Fruit fly (Drosophila melanogaster) whole organism, pupa: ENCODE results near the gene Gdi.
A peak's percentile ranks its signal among the peaks of the same experiment; 100 is the strongest.

Source experiments
- CG10348 ChIP-seq: fragments of 200-800 bp; sonication (Bioruptor generic); IDR thresholded peaks from 2 replicates; pipeline ENCODE4 v1.3.6; 2022; ENCODE audit warnings: missing biosample characterization, missing genetic modification characterization
- CG12605 ChIP-seq: fragments of 200-800 bp; sonication (Bioruptor generic); IDR thresholded peaks from 2 replicates; pipeline ENCODE4 v1.3.6; 2022; ENCODE audit warnings: missing biosample characterization, missing genetic modification characterization
- CG13204 ChIP-seq: fragments of 200-800 bp; sonication (Bioruptor generic); optimal IDR thresholded peaks from 2 replicates; lab custom pipeline; 2018; ENCODE audit warnings: missing biosample characterization, mild to moderate bottlenecking, missing genetic modification characterization, moderate library complexity
- CG14655 ChIP-seq: fragments of 200-800 bp; sonication (Bioruptor generic); optimal IDR thresholded peaks from 3 replicates; lab custom pipeline; 2017; ENCODE audit warnings: mild to moderate bottlenecking, missing biosample characterization, missing genetic modification reagents, missing genetic modification characterization
- CG15710 ChIP-seq: fragments of 200-800 bp; sonication (Bioruptor generic); optimal IDR thresholded peaks from 2 replicates; lab custom pipeline; 2018; ENCODE audit warnings: missing biosample characterization, mild to moderate bottlenecking, missing genetic modification characterization, moderate library complexity
- CG17806 ChIP-seq: fragments of 200-800 bp; sonication (Bioruptor generic); optimal IDR thresholded peaks from 2 replicates; lab custom pipeline; 2018; ENCODE audit warnings: missing biosample characterization, mild to moderate bottlenecking, missing genetic modification characterization, moderate library complexity
- CG32121 ChIP-seq: fragments of 200-800 bp; sonication (Bioruptor generic); IDR thresholded peaks from 2 replicates; pipeline ENCODE4 v1.3.6; 2022; ENCODE audit warnings: missing biosample characterization, missing genetic modification characterization
- CG34367 ChIP-seq: fragments of 200-800 bp; sonication (Bioruptor generic); optimal IDR thresholded peaks from 2 replicates; lab custom pipeline; 2018; ENCODE audit warnings: missing biosample characterization, mild to moderate bottlenecking, missing genetic modification characterization
- CG4496 ChIP-seq: fragments of 200-800 bp; sonication (Bioruptor generic); IDR thresholded peaks from 3 replicates; pipeline ENCODE4 v1.3.6; 2022; ENCODE audit warnings: missing biosample characterization, missing genetic modification characterization
- CG8159 ChIP-seq: fragments of 200-800 bp; sonication (Bioruptor generic); optimal IDR thresholded peaks from 3 replicates; lab custom pipeline; 2018; ENCODE audit warnings: missing biosample characterization, mild to moderate bottlenecking, missing genetic modification characterization, moderate library complexity
- CG8301 ChIP-seq: fragments of 200-800 bp; sonication (Bioruptor generic); optimal IDR thresholded peaks from 2 replicates; lab custom pipeline; 2018; ENCODE audit warnings: missing biosample characterization, mild to moderate bottlenecking, missing genetic modification characterization
- CG9948 ChIP-seq: fragments of 200-800 bp; sonication (Bioruptor generic); optimal IDR thresholded peaks from 2 replicates; lab custom pipeline; 2018; ENCODE audit warnings: missing biosample characterization, mild to moderate bottlenecking, missing genetic modification characterization, moderate library complexity
- D1 ChIP-seq: fragments of 200-800 bp; sonication (Bioruptor generic); optimal IDR thresholded peaks from 2 replicates; lab custom pipeline; 2018; ENCODE audit warnings: missing biosample characterization, mild to moderate bottlenecking, missing genetic modification characterization, moderate library complexity
- EcR ChIP-seq: fragments of 200-800 bp; sonication (Bioruptor generic); optimal IDR thresholded peaks from 3 replicates; lab custom pipeline; 2019; ENCODE audit warnings: missing biosample characterization, missing genetic modification characterization, mild to moderate bottlenecking, moderate library complexity, missing genetic modification reagents
- Ets98B ChIP-seq: fragments of 200-800 bp; sonication (Bioruptor generic); IDR thresholded peaks from 2 replicates; pipeline ENCODE4 v1.3.6; 2022; ENCODE audit warnings: missing biosample characterization, missing genetic modification characterization
- Pif1A ChIP-seq: fragments of 200-800 bp; sonication (Bioruptor generic); optimal IDR thresholded peaks from 3 replicates; lab custom pipeline; 2016; ENCODE audit warnings: missing biosample characterization, missing genetic modification characterization
- Pif1B ChIP-seq: fragments of 200-800 bp; sonication (Bioruptor generic); optimal IDR thresholded peaks from 3 replicates; lab custom pipeline; 2016; ENCODE audit warnings: missing biosample characterization, missing genetic modification characterization
- Snoo ChIP-seq: fragments of 200-800 bp; sonication (Bioruptor generic); optimal IDR thresholded peaks from 3 replicates; lab custom pipeline; 2017; ENCODE audit warnings: missing biosample characterization, mild to moderate bottlenecking, missing genetic modification characterization, inconsistent platforms
- fd96Ca ChIP-seq: fragments of 200-800 bp; sonication (Bioruptor generic); IDR thresholded peaks from 3 replicates; pipeline ENCODE4 v1.3.6; 2022; ENCODE audit warnings: missing biosample characterization, missing genetic modification characterization
- gl ChIP-seq: fragments of 200-800 bp; sonication (Bioruptor generic); optimal IDR thresholded peaks from 2 replicates; lab custom pipeline; 2018; ENCODE audit warnings: missing biosample characterization, mild to moderate bottlenecking, missing genetic modification characterization
- rn ChIP-seq: fragments of 200-800 bp; sonication (Bioruptor generic); IDR thresholded peaks from 2 replicates; pipeline ENCODE4 v1.3.6; 2022; ENCODE audit warnings: missing biosample characterization, missing genetic modification characterization

Gdi gene

DNA sequence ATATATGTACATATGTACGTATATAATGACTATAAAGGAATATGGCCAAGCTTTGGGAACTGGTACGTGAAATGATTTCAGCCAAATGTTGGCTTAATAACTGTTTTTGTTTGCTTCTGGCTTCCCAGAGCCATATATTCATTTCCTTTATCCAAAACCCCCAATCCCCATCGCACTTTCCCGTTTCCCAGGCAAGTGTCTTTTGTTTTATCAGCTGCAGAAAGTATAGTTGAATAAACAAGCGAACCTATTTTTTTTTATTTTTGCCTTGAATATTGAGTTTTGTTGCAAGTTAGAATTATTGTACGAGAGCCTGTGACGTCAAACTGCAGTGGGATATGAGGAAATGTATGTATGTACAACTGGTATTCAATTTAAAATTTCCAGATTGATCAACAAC is 31.8 kb upstream of the Gdi start:
- TF ChIP-seq CG17806: no peak
- no peak for TF ChIP-seq CG12605 (GFP tag; lab: Robert Waterston, UW)
- no peak for TF ChIP-seq D1 (tag; lab: Kevin White, UChicago)
- TF ChIP-seq CG10348: no peak
- no peak for TF ChIP-seq CG15710 (tag; lab: Kevin White, UChicago)
- no peak for TF ChIP-seq CG8159 (tag; lab: Kevin White, UChicago)
- TF ChIP-seq gl (tag; lab: Kevin White, UChicago): no peak
- no peak for TF ChIP-seq Snoo (tag; lab: Kevin White, UChicago)
- no peak for TF ChIP-seq CG9948 (tag; lab: Kevin White, UChicago)
- TF ChIP-seq CG32121 (GFP tag; lab: Robert Waterston, UW): no peak
- TF ChIP-seq CG34367 (tag; lab: Kevin White, UChicago): no peak
- no peak for TF ChIP-seq CG8301 (tag; lab: Kevin White, UChicago)
- TF ChIP-seq CG14655 (GFP tag; lab: Kevin White, UChicago): no peak
- no peak for TF ChIP-seq Pif1B (GFP tag; lab: Kevin White, UChicago)
- no peak for TF ChIP-seq fd96Ca (GFP tag; lab: Robert Waterston, UW)
- TF ChIP-seq EcR (GFP tag; lab: Kevin White, UChicago): no peak
- no peak for TF ChIP-seq CG4496 (GFP tag; lab: Robert Waterston, UW)
- no peak for TF ChIP-seq Pif1A (GFP tag; lab: Kevin White, UChicago)
- no peak for TF ChIP-seq CG13204 (GFP tag; lab: Kevin White, UChicago)
- no peak for TF ChIP-seq rn (GFP tag; lab: Robert Waterston, UW)
- TF ChIP-seq, all 21 proteins: peak for 0

dm6 chr2L:9525719-9526118 is 31.0 kb upstream of the Gdi start:
- TF ChIP-seq CG14655 (GFP tag; lab: Kevin White, UChicago): peak; percentile 43
- TF ChIP-seq EcR (GFP tag; lab: Kevin White, UChicago): peak; percentile 8
- peak; percentile 32 for TF ChIP-seq CG15710 (tag; lab: Kevin White, UChicago)
- peak; percentile 17 for TF ChIP-seq CG17806
- TF ChIP-seq D1 (tag; lab: Kevin White, UChicago): no peak
- peak; percentile 72 for TF ChIP-seq gl (tag; lab: Kevin White, UChicago)
- no peak for TF ChIP-seq Snoo (tag; lab: Kevin White, UChicago)
- TF ChIP-seq CG32121 (GFP tag; lab: Robert Waterston, UW): peak; percentile 50
- TF ChIP-seq CG8159 (tag; lab: Kevin White, UChicago): peak; percentile 27
- no peak for TF ChIP-seq rn (GFP tag; lab: Robert Waterston, UW)
- TF ChIP-seq Ets98B: peak; percentile 52
- peak; percentile 57 for TF ChIP-seq CG12605 (GFP tag; lab: Robert Waterston, UW)
- peak; percentile 80 for TF ChIP-seq CG4496 (GFP tag; lab: Robert Waterston, UW)
- TF ChIP-seq Pif1B (GFP tag; lab: Kevin White, UChicago): peak; percentile 54
- peak; percentile 42 for TF ChIP-seq CG13204 (GFP tag; lab: Kevin White, UChicago)
- peak; percentile 40 for TF ChIP-seq Pif1A (GFP tag; lab: Kevin White, UChicago)
- TF ChIP-seq CG34367 (tag; lab: Kevin White, UChicago): peak; percentile 33
- no peak for TF ChIP-seq CG8301 (tag; lab: Kevin White, UChicago)
- TF ChIP-seq, all 21 proteins: peak for 14

DNA sequence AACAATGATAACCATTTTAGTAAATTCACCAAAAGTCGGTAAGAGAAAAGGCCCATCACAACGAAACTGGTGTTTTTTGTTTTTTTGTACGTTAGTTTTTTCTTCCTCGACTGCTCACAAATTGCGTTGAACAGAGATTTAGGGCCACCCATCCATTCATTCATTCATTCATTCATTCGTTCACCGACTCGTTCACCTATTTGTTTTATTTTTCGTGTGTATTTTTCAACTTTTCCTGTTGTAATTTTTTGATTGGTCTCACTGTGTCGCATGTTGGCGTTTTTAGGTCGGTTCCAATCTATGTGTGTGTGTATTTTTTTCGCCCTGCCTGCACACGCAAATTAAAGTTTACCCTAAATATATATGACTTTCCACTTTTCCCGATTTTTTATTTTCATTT is 30.2 kb upstream of the Gdi start:
- no peak for TF ChIP-seq Snoo (tag; lab: Kevin White, UChicago)
- TF ChIP-seq Pif1A (GFP tag; lab: Kevin White, UChicago): no peak

- TF ChIP-seq EcR (GFP tag; lab: Kevin White, UChicago) (peak; percentile 21), CG14655 (GFP tag; lab: Kevin White, UChicago) (no peak)
Measured at dm6 chr2L:9522766-9523174, 28.1 kb upstream of the Gdi start.

dm6 chr2L:9520886-9521868 is 26.5 kb upstream of the Gdi start, which contains the start of gene Oatp30B:
Gene Oatp30B (plus strand): TSS chr2L:9521210.
- peak; percentile 76 for TF ChIP-seq Pif1B (GFP tag; lab: Kevin White, UChicago)
- TF ChIP-seq CG34367 (tag; lab: Kevin White, UChicago): peak; percentile 90
- TF ChIP-seq CG8301 (tag; lab: Kevin White, UChicago): peak; percentile 89
- peak; percentile 98 for TF ChIP-seq EcR (GFP tag; lab: Kevin White, UChicago)
- TF ChIP-seq CG12605 (GFP tag; lab: Robert Waterston, UW): peak; percentile 94
- peak; percentile 87 for TF ChIP-seq CG14655 (GFP tag; lab: Kevin White, UChicago)
- peak; percentile 88 for TF ChIP-seq rn (GFP tag; lab: Robert Waterston, UW)
- peak; percentile 95 for TF ChIP-seq CG32121 (GFP tag; lab: Robert Waterston, UW)
- peak; percentile 85 for TF ChIP-seq CG9948 (tag; lab: Kevin White, UChicago)
- peak; percentile 90 for TF ChIP-seq Pif1A (GFP tag; lab: Kevin White, UChicago)
- peak; percentile 81; the same call in 2 of the 3 replicates for TF ChIP-seq fd96Ca (GFP tag; lab: Robert Waterston, UW)
- TF ChIP-seq CG8159 (tag; lab: Kevin White, UChicago): peak; percentile 92
- peak; percentile 90 for TF ChIP-seq Snoo (tag; lab: Kevin White, UChicago)
- TF ChIP-seq CG15710 (tag; lab: Kevin White, UChicago): peak; percentile 93
- TF ChIP-seq CG10348: peak; percentile 52; the same call in 1 of the 2 replicates
- TF ChIP-seq CG17806: peak; percentile 92
- peak; percentile 23 for TF ChIP-seq CG13204 (GFP tag; lab: Kevin White, UChicago)
- TF ChIP-seq Ets98B: peak; percentile 96
- TF ChIP-seq D1 (tag; lab: Kevin White, UChicago): peak; percentile 78
- TF ChIP-seq gl (tag; lab: Kevin White, UChicago): peak; percentile 74
- peak; percentile 96 for TF ChIP-seq CG4496 (GFP tag; lab: Robert Waterston, UW)
